Fruit fly (Drosophila melanogaster) whole organism, prepupa: ENCODE results near the gene Wnk.

Source experiments
- Blimp-1 ChIP-seq: fragments of 200-800 bp; sonication (Bioruptor generic); optimal IDR thresholded peaks from 3 replicates; lab custom pipeline; 2017; ENCODE audit warnings: missing biosample characterization, missing genetic modification characterization, mild to moderate bottlenecking, moderate library complexity, missing genetic modification reagents
- CG32006 ChIP-seq: fragments of 200-800 bp; sonication (Bioruptor generic); optimal IDR thresholded peaks from 3 replicates; lab custom pipeline; 2017; ENCODE audit warnings: missing biosample characterization, mild to moderate bottlenecking, missing genetic modification characterization
- Ets21C ChIP-seq: fragments of 200-800 bp; sonication (Bioruptor generic); optimal IDR thresholded peaks from 3 replicates; lab custom pipeline; 2016; ENCODE audit warnings: missing biosample characterization, missing genetic modification characterization
- Lpt ChIP-seq: fragments of 200-800 bp; sonication (Bioruptor generic); optimal IDR thresholded peaks from 3 replicates; lab custom pipeline; 2016; ENCODE audit warnings: missing biosample characterization, missing genetic modification characterization
- esn ChIP-seq: fragments of 200-800 bp; sonication (Bioruptor generic); optimal IDR thresholded peaks from 2 replicates; lab custom pipeline; 2016; ENCODE audit warnings: missing biosample characterization, mild to moderate bottlenecking, missing genetic modification characterization, moderate library complexity

DNA sequence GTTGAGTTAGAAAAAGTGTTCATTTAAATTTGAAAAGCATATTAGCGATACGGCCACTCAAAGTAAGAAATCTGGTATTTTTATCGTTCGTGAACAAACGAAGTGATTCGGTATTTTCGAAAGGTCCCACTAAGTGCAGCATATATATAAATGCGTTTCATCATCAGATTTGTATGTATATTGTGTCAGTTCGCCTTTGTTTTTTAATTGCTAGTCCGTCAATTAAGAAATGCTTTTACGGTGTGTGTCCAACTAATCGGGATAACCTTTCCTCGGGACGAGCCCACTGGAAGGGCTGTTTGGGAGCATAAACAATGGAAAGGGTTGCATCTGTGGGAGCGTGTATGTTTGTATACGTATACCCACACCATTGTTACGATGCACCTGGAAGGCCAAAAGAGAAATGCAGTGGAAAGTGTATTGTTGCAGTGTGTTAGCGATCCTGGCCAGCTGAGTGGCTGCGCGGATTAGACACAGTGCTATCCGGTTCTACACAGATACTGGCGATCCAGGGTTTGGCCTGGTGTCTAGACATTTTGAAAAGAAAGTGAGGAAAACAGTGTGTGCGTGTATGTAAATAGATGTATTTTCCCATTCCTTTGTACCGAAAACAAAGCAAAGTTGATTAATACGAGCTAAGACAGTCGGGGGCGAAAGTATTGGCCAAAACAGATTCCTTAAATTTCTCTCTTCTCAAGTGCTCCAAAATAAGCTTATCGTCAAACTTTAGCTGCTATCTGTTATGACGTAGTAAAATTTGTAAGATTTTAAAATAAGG, 31.5 kb downstream of the Wnk start, which contains the start of gene CG7611:
- TF ChIP-seq Ets21C (GFP tag; lab: Kevin White, UChicago) (no peak), Blimp-1 (no peak), esn (GFP tag; lab: Kevin White, UChicago) (no peak), CG32006 (GFP tag; lab: Kevin White, UChicago) (no peak), Lpt (no peak)
